Fruit fly (Drosophila melanogaster): ENCODE results near the gene CG13895.
A peak's percentile ranks its signal among the peaks of the same experiment; 100 is the strongest.

The CG13895 gene

DNA sequence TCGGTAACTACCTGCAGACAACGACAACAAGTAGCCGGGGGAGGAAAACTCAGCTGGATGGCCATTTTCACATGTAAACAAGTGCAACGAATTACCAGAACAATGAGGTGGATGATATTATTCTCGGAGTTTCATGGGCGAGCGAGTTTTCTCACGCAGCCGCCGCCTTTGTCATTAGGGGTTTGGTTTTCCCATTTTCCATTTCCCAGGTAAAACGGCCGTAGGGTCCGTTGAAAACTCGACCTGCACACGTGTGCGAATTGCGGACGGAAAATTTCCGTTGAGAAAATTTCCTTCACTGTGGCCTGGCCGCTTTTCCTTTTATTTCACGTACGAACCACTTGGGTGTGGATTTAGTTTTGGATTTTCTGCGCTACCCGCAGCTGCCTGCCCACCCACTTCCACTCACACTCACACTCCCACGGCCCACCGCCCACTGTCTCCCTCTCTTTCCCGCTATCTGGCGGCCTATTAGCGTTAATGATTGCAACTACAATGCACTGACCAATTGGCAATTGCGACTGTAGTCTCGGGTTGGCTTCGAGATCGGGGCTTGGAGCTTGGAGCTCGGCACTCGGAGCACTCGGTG lies 45.7 kb upstream of the CG13895 start:
- TF ChIP-seq CG32532 (GFP tag; IDR thresholded peaks at IDR 0.05) (peak; percentile 7; the same call in 1 of the 2 replicates), grau (tag; optimal IDR thresholded peaks at IDR 0.05) (no peak), CG4854 (GFP tag; optimal IDR thresholded peaks at IDR 0.05) (no peak), Side (GFP tag; optimal IDR thresholded peaks at IDR 0.05) (no peak), NC2α (GFP tag; optimal IDR thresholded peaks at IDR 0.05) (no peak), Sox100B (GFP tag; optimal IDR thresholded peaks at IDR 0.05) (no peak), CG11398 (GFP tag; optimal IDR thresholded peaks at IDR 0.05) (no peak), E2f1 (GFP tag; IDR thresholded peaks at IDR 0.05) (0 out of 2 replicates have a peak, but pooled peaks have one; percentile 8), CG3407 (GFP tag; optimal IDR thresholded peaks at IDR 0.05) (no peak), CG31388 (GFP tag; optimal IDR thresholded peaks at IDR 0.05) (no peak), ci (GFP tag; IDR thresholded peaks at IDR 0.05) (peak; percentile 50; the same call in 1 of the 3 replicates), bowl (GFP tag; IDR thresholded peaks at IDR 0.05) (no peak), eyg (GFP tag; optimal IDR thresholded peaks at IDR 0.05) (no peak), sd (tag; optimal IDR thresholded peaks at IDR 0.05) (no peak), zfh1 (GFP tag; IDR thresholded peaks at IDR 0.05) (no peak), Ptx1 (GFP tag; IDR thresholded peaks at IDR 0.05) (0 out of 2 replicates have a peak, but pooled peaks have one; percentile 14), unc-4 (GFP tag; IDR thresholded peaks at IDR 0.05; ENCODE audit: partially characterized antibody) (no peak), fu2 (GFP tag; optimal IDR thresholded peaks at IDR 0.05) (no peak), Ssrp (tag; optimal IDR thresholded peaks at IDR 0.05) (no peak), BEAF-32 (GFP tag; optimal IDR thresholded peaks at IDR 0.05) (no peak), CG4282 (GFP tag; optimal IDR thresholded peaks at IDR 0.05) (no peak), CG18619 (GFP tag; optimal IDR thresholded peaks at IDR 0.05) (no peak), CG4617 (GFP tag; optimal IDR thresholded peaks at IDR 0.05; ENCODE audit: borderline replicate concordance) (no peak), HLH3B (GFP tag; IDR thresholded peaks at IDR 0.05) (no peak), nom (GFP tag; optimal IDR thresholded peaks at IDR 0.05) (peak; percentile 13), gem (tag; optimal IDR thresholded peaks at IDR 0.05) (no peak), CG6854 (GFP tag; optimal IDR thresholded peaks at IDR 0.05) (no peak), Oaz (GFP tag; IDR thresholded peaks at IDR 0.05) (no peak), CG7928 (GFP tag; optimal IDR thresholded peaks at IDR 0.05) (no peak), CG15479 (GFP tag; optimal IDR thresholded peaks at IDR 0.05) (peak; percentile 89), Usf (GFP tag; optimal IDR thresholded peaks at IDR 0.05) (no peak), disco-r (GFP tag; optimal IDR thresholded peaks at IDR 0.05) (no peak), pum (GFP tag; optimal IDR thresholded peaks at IDR 0.05) (no peak), CG17186 (GFP tag; optimal IDR thresholded peaks at IDR 0.05) (no peak), Taf1 (GFP tag; IDR thresholded peaks at IDR 0.05) (no peak), CG10267 (tag; optimal IDR thresholded peaks at IDR 0.05) (no peak), usp (GFP tag; optimal IDR thresholded peaks at IDR 0.05) (no peak), CTCF (GFP tag; optimal IDR thresholded peaks at IDR 0.05) (no peak), CG2199 (GFP tag; IDR thresholded peaks at IDR 0.05) (peak; percentile 70; the same call in 1 of the 3 replicates), Ada2b (GFP tag; IDR thresholded peaks at IDR 0.05) (0 out of 2 replicates have a peak, but pooled peaks have one; percentile 9), odd (GFP tag; optimal IDR thresholded peaks at IDR 0.05) (no peak), tup (GFP tag; optimal IDR thresholded peaks at IDR 0.05) (no peak), hb (GFP tag; IDR thresholded peaks at IDR 0.05; ENCODE audit: partially characterized antibody) (no peak), bcd (GFP tag; optimal IDR thresholded peaks at IDR 0.05) (no peak), bigmax (GFP tag; optimal IDR thresholded peaks at IDR 0.05) (no peak), Neu2 (GFP tag; optimal IDR thresholded peaks at IDR 0.05; ENCODE audit: borderline replicate concordance) (no peak), CG32772 (GFP tag; IDR thresholded peaks at IDR 0.05) (no peak), ERR (GFP tag; optimal IDR thresholded peaks at IDR 0.05) (no peak), CG30403 (GFP tag; optimal IDR thresholded peaks at IDR 0.05) (no peak), pb (GFP tag; optimal IDR thresholded peaks at IDR 0.05) (peak; percentile 19), sc (optimal IDR thresholded peaks at IDR 0.05) (no peak), sc (GFP tag; optimal IDR thresholded peaks at IDR 0.05) (no peak)

Measured in whole organism, embryonic.